Worm (Caenorhabditis elegans) whole organism, L2 larva: ENCODE measurements around the gene maph-9.

Experiments used
- lin-13 ChIP-seq: fragments of 150-350 bp; optimal IDR thresholded peaks from 2 replicates; lab custom pipeline; 2014; ENCODE audit warnings: missing biosample characterization, missing genetic modification reagents, missing genetic modification characterization
- nhr-237 ChIP-seq: fragments of 150-350 bp; optimal IDR thresholded peaks from 2 replicates; lab custom pipeline; 2014; ENCODE audit warnings: missing biosample characterization, missing genetic modification characterization
- unc-39 ChIP-seq: fragments of 150-350 bp; optimal IDR thresholded peaks from 2 replicates; lab custom pipeline; 2014; ENCODE audit warnings: missing biosample characterization, missing genetic modification characterization
- unc-55 ChIP-seq: fragments of 150-350 bp; sonication (generic microtip); optimal IDR thresholded peaks from 3 replicates; lab custom pipeline; 2014; ENCODE audit warnings: missing biosample characterization, missing genetic modification reagents, missing genetic modification characterization

DNA sequence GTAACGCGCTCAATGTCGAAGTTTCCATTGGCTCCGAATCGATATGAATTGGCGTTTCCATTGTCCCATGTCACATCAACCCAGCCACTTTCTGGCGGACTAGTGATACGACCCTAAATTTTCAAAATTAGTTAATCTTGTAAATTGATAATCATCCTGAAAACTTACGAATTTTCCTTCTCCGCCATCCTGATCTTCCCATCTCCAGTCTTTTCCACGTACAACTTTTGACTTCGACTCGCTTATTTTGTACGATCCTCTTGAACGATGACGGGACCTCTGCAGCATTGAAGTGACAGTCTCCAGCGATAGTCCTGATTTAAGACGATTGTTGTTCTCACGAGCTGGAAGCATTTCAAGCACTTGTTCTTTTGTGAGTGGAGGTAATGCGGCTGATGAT lies 17.3 kb upstream of the maph-9 start:
- TF ChIP-seq unc-55 (GFP tag; lab: Kevin White, UChicago), result no peak
- no peak for TF ChIP-seq unc-39 (tag; lab: Kevin White, UChicago)
- no peak for TF ChIP-seq lin-13 (GFP tag; lab: Kevin White, UChicago)
- no peak for TF ChIP-seq nhr-237 (tag; lab: Kevin White, UChicago)
